Fruit fly (Drosophila melanogaster) whole organism, embryonic: ENCODE results near the gene CG14400.
A peak's percentile ranks its signal among the peaks of the same experiment; 100 is the strongest.

Experiments used
- Antp ChIP-seq: fragments of 200-800 bp; sonication (Bioruptor generic); optimal IDR thresholded peaks from 3 replicates; lab custom pipeline; 2016; ENCODE audit warnings: missing biosample characterization, missing genetic modification characterization
- Atf6 ChIP-seq: fragments of 200-800 bp; sonication (Bioruptor generic); IDR thresholded peaks from 2 replicates; pipeline ENCODE4 v1.3.6; 2022; ENCODE audit warnings: missing biosample characterization, missing genetic modification characterization
- CG10979 ChIP-seq: fragments of 200-800 bp; sonication (Bioruptor generic); optimal IDR thresholded peaks from 2 replicates; lab custom pipeline; 2018; ENCODE audit warnings: missing biosample characterization, mild to moderate bottlenecking, missing genetic modification characterization, moderate library complexity
- CG12071 ChIP-seq: fragments of 200-800 bp; sonication (Bioruptor generic); optimal IDR thresholded peaks from 3 replicates; lab custom pipeline; 2018; ENCODE audit warnings: missing biosample characterization, mild to moderate bottlenecking, missing genetic modification characterization
- CG13894 ChIP-seq: fragments of 200-800 bp; sonication (Bioruptor generic); optimal IDR thresholded peaks from 3 replicates; lab custom pipeline; 2018; ENCODE audit warnings: missing biosample characterization, mild to moderate bottlenecking, missing genetic modification characterization, moderate library complexity
- CG17361 ChIP-seq: fragments of 200-800 bp; sonication (Bioruptor generic); IDR thresholded peaks from 3 replicates; pipeline ENCODE4 v1.3.6; 2022; ENCODE audit warnings: missing biosample characterization, missing genetic modification characterization
- CG17385 ChIP-seq: fragments of 200-800 bp; sonication (Bioruptor generic); optimal IDR thresholded peaks from 3 replicates; lab custom pipeline; 2018; ENCODE audit warnings: missing biosample characterization, mild to moderate bottlenecking, missing genetic modification characterization
- CG17568 ChIP-seq: fragments of 200-800 bp; sonication (Bioruptor generic); optimal IDR thresholded peaks from 2 replicates; lab custom pipeline; 2018; ENCODE audit warnings: missing biosample characterization, mild to moderate bottlenecking, missing genetic modification characterization, moderate library complexity
- CG3163 ChIP-seq: fragments of 200-800 bp; sonication (Bioruptor generic); optimal IDR thresholded peaks from 3 replicates; lab custom pipeline; 2016; ENCODE audit warnings: missing biosample characterization, missing genetic modification characterization
- CG32772 ChIP-seq: fragments of 200-800 bp; sonication (Bioruptor generic); IDR thresholded peaks from 2 replicates; pipeline ENCODE4 v1.3.6; 2022; ENCODE audit warnings: missing biosample characterization, missing genetic modification characterization
- CG34224 ChIP-seq: fragments of 200-800 bp; sonication (Bioruptor generic); IDR thresholded peaks from 3 replicates; pipeline ENCODE4 v1.3.6; 2022; ENCODE audit warnings: missing biosample characterization, missing genetic modification characterization; ENCODE audit not compliant: partially characterized antibody
- CG3995 ChIP-seq: fragments of 200-800 bp; sonication (Bioruptor generic); optimal IDR thresholded peaks from 3 replicates; lab custom pipeline; 2016; ENCODE audit warnings: missing biosample characterization, missing genetic modification characterization
- CG6765 ChIP-seq: fragments of 200-800 bp; sonication (Bioruptor generic); optimal IDR thresholded peaks from 3 replicates; lab custom pipeline; 2017; ENCODE audit warnings: missing biosample characterization, mild to moderate bottlenecking, missing genetic modification characterization
- CG8290 ChIP-seq, 3 experiments: fragments of 200-800 bp; sonication (Bioruptor generic); optimal IDR thresholded peaks; 2 replicates each; lab custom pipeline; 2016 to 2019; ENCODE audit warnings: missing biosample characterization in 3 of 3, missing genetic modification characterization in 3 of 3, mild to moderate bottlenecking in 2 of 3, moderate library complexity in 1 of 3
- CG8765 ChIP-seq: fragments of 200-800 bp; sonication (Bioruptor generic); IDR thresholded peaks from 2 replicates; pipeline ENCODE4 v1.3.6; 2022; ENCODE audit warnings: missing biosample characterization, missing genetic modification characterization
- Dll ChIP-seq: fragments of 200-800 bp; sonication (Bioruptor generic); IDR thresholded peaks from 4 replicates; pipeline ENCODE4 v1.3.6; 2022; ENCODE audit warnings: missing biosample characterization, missing genetic modification characterization; ENCODE audit not compliant: partially characterized antibody
- Doc2 ChIP-seq: fragments of 200-800 bp; sonication (Bioruptor generic); IDR thresholded peaks from 2 replicates; pipeline ENCODE4 v1.3.6; 2022; ENCODE audit warnings: missing biosample characterization, missing genetic modification characterization
- HLHmδ ChIP-seq: fragments of 200-800 bp; sonication (Bioruptor generic); optimal IDR thresholded peaks from 2 replicates; lab custom pipeline; 2018; ENCODE audit warnings: missing biosample characterization, mild to moderate bottlenecking, missing genetic modification characterization, moderate library complexity
- MTF-1 ChIP-seq: fragments of 200-800 bp; sonication (Bioruptor generic); optimal IDR thresholded peaks from 2 replicates; lab custom pipeline; 2018; ENCODE audit warnings: missing biosample characterization, mild to moderate bottlenecking, missing genetic modification characterization, borderline replicate concordance
- Med ChIP-seq: fragments of 200-800 bp; sonication (Bioruptor generic); peaks from one replicate; lab custom pipeline; 2016; ENCODE audit warnings: missing biosample characterization, missing genetic modification characterization, mild to moderate bottlenecking, inconsistent platforms, moderate library complexity
- Ssrp ChIP-seq: fragments of 200-800 bp; sonication (Bioruptor generic); optimal IDR thresholded peaks from 2 replicates; lab custom pipeline; 2018; ENCODE audit warnings: missing biosample characterization, mild to moderate bottlenecking, missing genetic modification characterization, moderate library complexity
- Trl ChIP-seq, 3 experiments: fragments of >200 bp in 2 of 3; fragments of 200-800 bp in 1 of 3; sonication (Bioruptor generic) in 1 of 3; optimal IDR thresholded peaks; 2 replicates in 1 of 3; 3 replicates in 2 of 3; lab custom pipeline; 2016 to 2017; ENCODE audit warnings: missing biosample characterization in 1 of 3, missing genetic modification characterization in 1 of 3
- Xbp1 ChIP-seq: fragments of 200-800 bp; sonication (Bioruptor generic); optimal IDR thresholded peaks from 3 replicates; lab custom pipeline; 2016; ENCODE audit warnings: missing biosample characterization, mild to moderate bottlenecking, missing genetic modification characterization
- chinmo ChIP-seq: fragments of 200-800 bp; sonication (Bioruptor generic); IDR thresholded peaks from 4 replicates; pipeline ENCODE4 v1.3.6; 2022; ENCODE audit warnings: missing biosample characterization, missing genetic modification characterization; ENCODE audit not compliant: partially characterized antibody
- crp ChIP-seq, 2 experiments: fragments of 200-800 bp; sonication (Bioruptor generic); optimal IDR thresholded peaks; 2 replicates in 1 of 2; 3 replicates in 1 of 2; lab custom pipeline; 2017; ENCODE audit warnings: missing biosample characterization in 2 of 2, missing genetic modification characterization in 2 of 2, mild to moderate bottlenecking in 1 of 2, moderate library complexity in 1 of 2
- dmrt99B ChIP-seq: fragments of 200-800 bp; sonication (Bioruptor generic); optimal IDR thresholded peaks from 2 replicates; lab custom pipeline; 2018; ENCODE audit warnings: missing biosample characterization, mild to moderate bottlenecking, missing genetic modification characterization, moderate library complexity
- eve ChIP-seq, 2 experiments: fragments of >200 bp; optimal IDR thresholded peaks; 2 replicates each; lab custom pipeline; 2017; ENCODE audit warnings: missing biosample characterization in 2 of 2, missing genetic modification characterization in 2 of 2
- exex ChIP-seq: fragments of 200-800 bp; sonication (Bioruptor generic); optimal IDR thresholded peaks from 4 replicates; lab custom pipeline; 2018; ENCODE audit warnings: missing biosample characterization, mild to moderate bottlenecking, missing genetic modification characterization, moderate library complexity
- gem ChIP-seq: fragments of 200-800 bp; sonication (Bioruptor generic); optimal IDR thresholded peaks from 2 replicates; lab custom pipeline; 2019; ENCODE audit warnings: missing biosample characterization, mild to moderate bottlenecking, missing genetic modification characterization, moderate library complexity
- grau ChIP-seq: fragments of 200-800 bp; optimal IDR thresholded peaks from 3 replicates; lab custom pipeline; 2019; ENCODE audit warnings: missing biosample characterization, mild to moderate bottlenecking, missing genetic modification characterization, moderate library complexity
- lola ChIP-seq, 3 experiments: fragments of >200 bp in 2 of 3; fragments of 200-800 bp in 1 of 3; sonication (Bioruptor generic) in 1 of 3; optimal IDR thresholded peaks; 2 replicates each; lab custom pipeline; 2017 to 2019; ENCODE audit warnings: missing biosample characterization in 3 of 3, missing genetic modification characterization in 3 of 3, mild to moderate bottlenecking in 1 of 3, moderate library complexity in 1 of 3
- mirr ChIP-seq: fragments of 200-800 bp; sonication (Bioruptor generic); optimal IDR thresholded peaks from 3 replicates; lab custom pipeline; 2018; ENCODE audit warnings: missing biosample characterization, mild to moderate bottlenecking, missing genetic modification characterization
- pan ChIP-seq, 4 experiments: fragments of >200 bp in 3 of 4; fragments of 200-800 bp in 1 of 4; sonication (Bioruptor generic) in 1 of 4; optimal IDR thresholded peaks in 3 of 4; IDR thresholded peaks in 1 of 4; 2 replicates each; pipeline versions ENCODE4 v1.3.6 to Lab custom; 2017 to 2022; ENCODE audit warnings: missing biosample characterization in 2 of 4, missing genetic modification characterization in 2 of 4, mixed read lengths in 1 of 4
- pfk ChIP-seq: fragments of 200-800 bp; sonication (Bioruptor generic); optimal IDR thresholded peaks from 2 replicates; lab custom pipeline; 2018; ENCODE audit warnings: missing biosample characterization, mild to moderate bottlenecking, missing genetic modification characterization, moderate library complexity
- pho ChIP-seq: fragments of 200-800 bp; sonication (Bioruptor generic); optimal IDR thresholded peaks from 2 replicates; lab custom pipeline; 2016; ENCODE audit warnings: missing biosample characterization, missing genetic modification characterization
- pzg ChIP-seq: fragments of 200-800 bp; sonication (Bioruptor generic); optimal IDR thresholded peaks from 3 replicates; lab custom pipeline; 2018; ENCODE audit warnings: missing biosample characterization, mild to moderate bottlenecking, missing genetic modification characterization, moderate library complexity
- rib ChIP-seq: fragments of 200-800 bp; sonication (Bioruptor generic); IDR thresholded peaks from 2 replicates; pipeline ENCODE4 v1.3.6; 2022; ENCODE audit warnings: missing biosample characterization, missing genetic modification characterization
- sd ChIP-seq: fragments of 200-800 bp; sonication (Bioruptor generic); optimal IDR thresholded peaks from 3 replicates; lab custom pipeline; 2018; ENCODE audit warnings: missing biosample characterization, mild to moderate bottlenecking, missing genetic modification characterization, moderate library complexity
- shn ChIP-seq: fragments of 200-800 bp; sonication (Bioruptor generic); optimal IDR thresholded peaks from 3 replicates; lab custom pipeline; 2016; ENCODE audit warnings: missing biosample characterization, missing genetic modification characterization
- sqz ChIP-seq: fragments of 200-800 bp; sonication (Bioruptor generic); optimal IDR thresholded peaks from 3 replicates; lab custom pipeline; 2018; ENCODE audit warnings: missing biosample characterization, mild to moderate bottlenecking, missing genetic modification characterization
- stwl ChIP-seq: fragments of 200-800 bp; sonication (Bioruptor generic); optimal IDR thresholded peaks from 3 replicates; lab custom pipeline; 2018; ENCODE audit warnings: missing biosample characterization, mild to moderate bottlenecking, missing genetic modification characterization, moderate library complexity
- sug ChIP-seq: fragments of 200-800 bp; optimal IDR thresholded peaks from 2 replicates; lab custom pipeline; 2019; ENCODE audit warnings: missing biosample characterization, mild to moderate bottlenecking, missing genetic modification characterization, moderate library complexity
- ttk ChIP-seq: fragments of 200-800 bp; sonication (Bioruptor generic); IDR thresholded peaks from 2 replicates; pipeline ENCODE4 v2.1.2; 2022; ENCODE audit warnings: missing biosample characterization, missing genetic modification characterization

CG14400 gene

dm6 chr2L:20824136-20824789, 33.4 kb downstream of the CG14400 start:
- TF ChIP-seq MTF-1 (no peak), CG12071 (no peak), CG17568 (GFP tag; lab: Kevin White, UChicago) (peak; percentile 7), grau (tag; lab: Kevin White, UChicago) (peak; percentile 7), rib (0 out of 2 replicates have a peak, but pooled peaks have one; percentile 24), sd (tag; lab: Kevin White, UChicago) (peak; percentile 44), sug (tag; lab: Kevin White, UChicago) (peak; percentile 7), Med (peak; percentile 60), CG6765 (GFP tag; lab: Kevin White, UChicago) (peak; percentile 28), shn (GFP tag; lab: Kevin White, UChicago) (no peak), CG8290 (GFP tag; optimal IDR thresholded peaks at IDR 0.05; lab: Kevin White, UChicago) (no peak), CG8290 (tag; optimal IDR thresholded peaks at IDR 0.05; lab: Kevin White, UChicago) (peak in 1 of 2 experiments; percentile 15), CG8765 (GFP tag; lab: Robert Waterston, UW) (no peak), HLHmδ (GFP tag; lab: Kevin White, UChicago) (no peak), CG17385 (GFP tag; lab: Kevin White, UChicago) (no peak), Ssrp (tag; lab: Kevin White, UChicago) (no peak), pan (optimal IDR thresholded peaks at IDR 0.05; lab: Kevin White, UChicago) (no peak), pan (GFP tag; optimal IDR thresholded peaks at IDR 0.05 in 1 of 2, IDR thresholded peaks at IDR 0.05 in 1 of 2) (no peak), eve (GFP tag; optimal IDR thresholded peaks at IDR 0.05; lab: Kevin White, UChicago) (peak in 1 of 2 experiments; percentile 53), pho (no peak), chinmo (GFP tag; lab: Robert Waterston, UW) (0 out of 4 replicates have a peak, but pooled peaks have one; percentile 6), exex (tag; lab: Kevin White, UChicago) (peak; percentile 23), Trl (optimal IDR thresholded peaks at IDR 0.05; lab: Kevin White, UChicago) (peak; percentile 23 to 61), Trl (GFP tag; optimal IDR thresholded peaks at IDR 0.05; lab: Kevin White, UChicago) (no peak), CG3163 (peak; percentile 78), gem (tag; lab: Kevin White, UChicago) (peak; percentile 4), CG13894 (tag; lab: Kevin White, UChicago) (peak; percentile 23)

- TF ChIP-seq pzg (GFP tag; lab: Kevin White, UChicago) (peak; percentile 9), Atf6 (GFP tag; lab: Robert Waterston, UW) (0 out of 2 replicates have a peak, but pooled peaks have one; percentile 8), CG6765 (GFP tag; lab: Kevin White, UChicago) (peak; percentile 19), Doc2 (GFP tag; lab: Robert Waterston, UW) (no peak), pho (peak; percentile 39), exex (tag; lab: Kevin White, UChicago) (peak; percentile 54), Dll (peak; percentile 49; the same call in 2 of the 4 replicates), CG3995 (GFP tag; lab: Kevin White, UChicago) (no peak), dmrt99B (tag; lab: Kevin White, UChicago) (peak; percentile 33), CG17361 (GFP tag; lab: Robert Waterston, UW) (peak; percentile 67; the same call in 2 of the 3 replicates), mirr (peak; percentile 58), sqz (GFP tag; lab: Kevin White, UChicago) (peak; percentile 91), stwl (peak; percentile 25), CG32772 (GFP tag; lab: Robert Waterston, UW) (no peak), CG34224 (0 out of 3 replicates have a peak, but pooled peaks have one; percentile 9), ttk (0 out of 2 replicates have a peak, but pooled peaks have one; percentile 5), Xbp1 (GFP tag; lab: Kevin White, UChicago) (peak; percentile 22), crp (GFP tag; optimal IDR thresholded peaks at IDR 0.05; lab: Kevin White, UChicago) (no peak), lola (GFP tag; optimal IDR thresholded peaks at IDR 0.05; lab: Kevin White, UChicago) (peak in 1 of 3 experiments; percentile 53), pfk (GFP tag; lab: Kevin White, UChicago) (peak; percentile 19), CG10979 (tag; lab: Kevin White, UChicago) (peak; percentile 0), Antp (GFP tag; lab: Kevin White, UChicago) (peak; percentile 12)
Observed at dm6 chr2L:20823196-20824105, 34.2 kb downstream of the CG14400 start.
